Fruit fly (Drosophila melanogaster) whole organism, wandering third instar larva: ENCODE measurements around the gene Krn.

ENCODE experiments used
- Abd-B ChIP-seq: fragments of >200 bp; optimal IDR thresholded peaks from 2 replicates; lab custom pipeline; 2017; ENCODE audit warnings: missing biosample characterization, missing genetic modification characterization
- CG32264 ChIP-seq: fragments of 200-800 bp; sonication (Bioruptor generic); optimal IDR thresholded peaks from 2 replicates; lab custom pipeline; 2016; ENCODE audit warnings: missing biosample characterization, missing genetic modification characterization
- CG9705 ChIP-seq: fragments of 200-800 bp; sonication (Bioruptor generic); optimal IDR thresholded peaks from 2 replicates; lab custom pipeline; 2018; ENCODE audit warnings: missing biosample characterization, mild to moderate bottlenecking, missing genetic modification characterization
- CrebA ChIP-seq: fragments of 200-800 bp; sonication (Bioruptor generic); optimal IDR thresholded peaks from 2 replicates; lab custom pipeline; 2016; ENCODE audit warnings: missing biosample characterization, mild to moderate bottlenecking, missing genetic modification characterization, borderline replicate concordance
- Dfd ChIP-seq: fragments of >200 bp; optimal IDR thresholded peaks from 2 replicates; lab custom pipeline; 2017; ENCODE audit warnings: missing biosample characterization, missing genetic modification characterization
- Dif ChIP-seq: fragments of 200-275, 200-300 bp; sonication (Bioruptor generic); optimal IDR thresholded peaks from 2 replicates; lab custom pipeline; 2018; ENCODE audit warnings: missing biosample characterization, missing genetic modification characterization; ENCODE audit not compliant: partially characterized antibody
- HLH106 ChIP-seq: fragments of 200-800 bp; optimal IDR thresholded peaks from 3 replicates; lab custom pipeline; 2019; ENCODE audit warnings: missing biosample characterization, mild to moderate bottlenecking, missing genetic modification characterization, moderate library complexity
- Hnf4 ChIP-seq: fragments of 200-800 bp; sonication (Bioruptor generic); optimal IDR thresholded peaks from 2 replicates; lab custom pipeline; 2016; ENCODE audit warnings: missing biosample characterization, mild to moderate bottlenecking, missing genetic modification characterization
- Hr78 ChIP-seq: fragments of >200 bp; optimal IDR thresholded peaks from 2 replicates; lab custom pipeline; 2017; ENCODE audit warnings: missing biosample characterization, missing genetic modification characterization
- Hr83 ChIP-seq: fragments of 200-300 bp; sonication (Bioruptor generic); optimal IDR thresholded peaks from 2 replicates; lab custom pipeline; 2016; ENCODE audit warnings: missing biosample characterization, mild to moderate bottlenecking, missing genetic modification characterization, moderate library complexity; ENCODE audit not compliant: poor library complexity, severe bottlenecking
- Mio ChIP-seq: sonication (Bioruptor generic); optimal IDR thresholded peaks from 2 replicates; lab custom pipeline; 2016; ENCODE audit warnings: missing biosample characterization, missing genetic modification characterization
- Myc ChIP-seq: fragments of >200 bp; optimal IDR thresholded peaks from 2 replicates; lab custom pipeline; 2017
- N ChIP-seq: fragments of >200 bp; optimal IDR thresholded peaks from 2 replicates; lab custom pipeline; 2018; ENCODE audit warnings: missing biosample characterization, missing external identifiers, missing genetic modification characterization
- OdsH ChIP-seq: fragments of 200-800 bp; sonication (Bioruptor generic); optimal IDR thresholded peaks from 2 replicates; lab custom pipeline; 2016; ENCODE audit warnings: missing biosample characterization, mild to moderate bottlenecking, missing genetic modification characterization
- Rel ChIP-seq, 2 experiments: fragments of 200-800 bp; sonication (Bioruptor generic) in 1 of 2; optimal IDR thresholded peaks; 2 replicates in 1 of 2; 3 replicates in 1 of 2; lab custom pipeline; 2016 to 2019; ENCODE audit warnings: mild to moderate bottlenecking in 2 of 2, missing biosample characterization in 2 of 2, missing genetic modification characterization in 2 of 2, moderate library complexity in 1 of 2
- Sp1 ChIP-seq: fragments of 200-800 bp; sonication (Bioruptor generic); optimal IDR thresholded peaks from 3 replicates; lab custom pipeline; 2019; ENCODE audit warnings: missing biosample characterization, mild to moderate bottlenecking, missing genetic modification characterization, moderate library complexity
- Vsx2 ChIP-seq: fragments of 200-300, 225-300 bp; sonication (Bioruptor generic); optimal IDR thresholded peaks from 2 replicates; lab custom pipeline; 2018; ENCODE audit warnings: missing biosample characterization, missing genetic modification characterization; ENCODE audit not compliant: partially characterized antibody
- br ChIP-seq: fragments of 200-800 bp; sonication (Bioruptor generic); optimal IDR thresholded peaks from 2 replicates; lab custom pipeline; 2016; ENCODE audit warnings: missing biosample characterization, missing genetic modification characterization
- brk ChIP-seq: fragments of 200-800 bp; sonication (Bioruptor generic); optimal IDR thresholded peaks from 2 replicates; lab custom pipeline; 2016; ENCODE audit warnings: missing biosample characterization, mild to moderate bottlenecking, missing genetic modification characterization
- dl ChIP-seq, 2 experiments: fragments of 175-275, 200-275 bp in 1 of 2; fragments of 200-275 bp in 1 of 2; sonication (Bioruptor generic); optimal IDR thresholded peaks; lab custom pipeline; 2018; ENCODE audit warnings: mild to moderate bottlenecking in 2 of 2, missing biosample characterization in 2 of 2, missing genetic modification characterization in 2 of 2, moderate library complexity in 2 of 2; ENCODE audit not compliant: partially characterized antibody in 2 of 2, insufficient read depth in 1 of 2
- dmrt93B ChIP-seq: fragments of 200-800 bp; sonication (Bioruptor generic); optimal IDR thresholded peaks from 2 replicates; lab custom pipeline; 2018; ENCODE audit warnings: missing biosample characterization, mild to moderate bottlenecking, missing genetic modification characterization
- ey ChIP-seq: fragments of 200-800 bp; sonication (Bioruptor generic); optimal IDR thresholded peaks from 2 replicates; lab custom pipeline; 2016; ENCODE audit warnings: missing biosample characterization, missing genetic modification characterization
- foxo ChIP-seq, 2 experiments: fragments of 200-800 bp; sonication (Bioruptor generic); optimal IDR thresholded peaks; 2 replicates in 1 of 2; 3 replicates in 1 of 2; lab custom pipeline; 2016 to 2017; ENCODE audit warnings: missing biosample characterization in 2 of 2, missing genetic modification characterization in 2 of 2
- fru ChIP-seq: fragments of 200-800 bp; sonication (Bioruptor generic); optimal IDR thresholded peaks from 3 replicates; lab custom pipeline; 2016; ENCODE audit warnings: missing biosample characterization, mild to moderate bottlenecking, missing genetic modification characterization
- h ChIP-seq: fragments of 200-800 bp; sonication (Bioruptor generic); optimal IDR thresholded peaks from 3 replicates; lab custom pipeline; 2016; ENCODE audit warnings: missing biosample characterization, mild to moderate bottlenecking, missing genetic modification characterization
- lola ChIP-seq: fragments of >200 bp; optimal IDR thresholded peaks from 2 replicates; lab custom pipeline; 2017; ENCODE audit warnings: missing biosample characterization, missing genetic modification characterization
- pan ChIP-seq: fragments of >200 bp; optimal IDR thresholded peaks from 2 replicates; lab custom pipeline; 2017
- psq ChIP-seq: fragments of 200-800 bp; sonication (Bioruptor generic); optimal IDR thresholded peaks from 3 replicates; lab custom pipeline; 2017; ENCODE audit warnings: missing biosample characterization, mild to moderate bottlenecking, missing genetic modification characterization, moderate library complexity
- rgr ChIP-seq: fragments of 200-800 bp; sonication (Bioruptor generic); optimal IDR thresholded peaks from 3 replicates; lab custom pipeline; 2016; ENCODE audit warnings: missing biosample characterization, mild to moderate bottlenecking, missing genetic modification characterization
- sage ChIP-seq: fragments of 200-800 bp; sonication (Bioruptor generic); optimal IDR thresholded peaks from 2 replicates; lab custom pipeline; 2016; ENCODE audit warnings: missing biosample characterization, mild to moderate bottlenecking, missing genetic modification characterization
- sv ChIP-seq: fragments of 200-800 bp; sonication (Bioruptor generic); optimal IDR thresholded peaks from 3 replicates; lab custom pipeline; 2016; ENCODE audit warnings: missing biosample characterization, missing genetic modification characterization
- tai ChIP-seq: sonication (Bioruptor generic); optimal IDR thresholded peaks from 2 replicates; lab custom pipeline; 2016; ENCODE audit warnings: missing biosample characterization, missing genetic modification characterization
- usp ChIP-seq: fragments of >200 bp; optimal IDR thresholded peaks from 2 replicates; lab custom pipeline; 2017; ENCODE audit warnings: missing biosample characterization, missing genetic modification characterization
- woc ChIP-seq: sonication (Bioruptor generic); optimal IDR thresholded peaks from 2 replicates; lab custom pipeline; 2016; ENCODE audit warnings: missing biosample characterization, mild to moderate bottlenecking, missing genetic modification characterization

Krn gene

dm6 chr3L:17609068-17609382, 45.1 kb downstream of the Krn start:
- TF ChIP-seq sv (GFP tag; lab: Kevin White, UChicago) (no peak), Rel (GFP tag; optimal IDR thresholded peaks at IDR 0.05; lab: Kevin White, UChicago) (no peak), Rel (tag; optimal IDR thresholded peaks at IDR 0.05; lab: Kevin White, UChicago) (peak; percentile 79)

DNA sequence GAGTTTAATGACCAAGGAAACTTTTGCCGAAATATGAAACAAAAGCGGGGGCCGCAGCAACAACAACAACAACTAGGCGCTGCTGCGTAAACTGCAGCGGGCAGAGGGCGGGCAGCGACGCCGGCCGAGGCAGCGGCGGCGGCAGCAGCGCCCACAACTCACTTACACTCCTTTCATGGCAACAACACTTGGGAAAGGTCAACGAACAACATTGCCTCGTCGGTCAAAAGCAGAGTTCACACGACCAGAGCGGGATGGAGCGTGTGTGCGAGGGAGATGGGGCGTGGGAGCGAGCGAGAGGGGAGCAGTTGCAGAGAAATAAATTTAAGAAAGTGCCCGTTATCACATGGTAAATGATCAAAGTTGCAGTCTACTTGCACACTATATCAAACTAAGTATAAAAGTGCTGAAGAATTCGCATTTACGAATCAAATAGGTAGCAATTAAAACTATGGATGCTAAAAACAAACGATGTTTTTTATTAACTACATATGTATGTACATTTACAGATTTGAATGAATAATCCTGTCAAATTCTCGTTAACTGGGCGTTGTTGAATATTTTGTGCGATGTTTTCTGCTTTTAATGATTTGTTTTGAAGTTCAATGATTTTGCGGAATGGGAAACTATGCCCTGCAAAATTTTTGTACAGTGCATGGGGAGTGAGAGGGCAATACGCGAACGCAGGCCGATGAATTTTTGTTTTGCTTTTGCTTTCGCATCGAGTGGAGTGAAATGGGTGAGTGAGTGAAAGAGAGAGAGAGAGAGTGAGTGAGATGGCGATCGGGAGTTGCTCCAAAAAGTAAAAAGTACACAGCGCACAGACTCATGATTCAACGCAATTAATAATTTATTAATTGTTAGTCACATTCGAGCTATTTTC, 45.7 kb downstream of the Krn start:
- TF ChIP-seq rgr (GFP tag; lab: Kevin White, UChicago) = peak; percentile 37
- peak; percentile 63 for TF ChIP-seq HLH106 (tag; lab: Kevin White, UChicago)
- peak; percentile 62 for TF ChIP-seq ey
- peak; percentile 68 for TF ChIP-seq psq
- peak; percentile 63 for TF ChIP-seq dmrt93B (GFP tag; lab: Kevin White, UChicago)
- TF ChIP-seq fru (GFP tag; lab: Kevin White, UChicago) = peak; percentile 57
- peak; percentile 71 for TF ChIP-seq Sp1
- TF ChIP-seq CG32264 = peak; percentile 34
- TF ChIP-seq br = peak; percentile 52
- TF ChIP-seq tai = peak; percentile 12
- peak; percentile 68 for TF ChIP-seq woc (GFP tag; lab: Kevin White, UChicago)
- peak in 1 of 2 experiments; percentile 68 for TF ChIP-seq foxo (GFP tag; optimal IDR thresholded peaks at IDR 0.05; lab: Kevin White, UChicago)
- no peak for TF ChIP-seq pan
- peak; percentile 49 for TF ChIP-seq CG9705
- no peak for TF ChIP-seq Abd-B (GFP tag; lab: Kevin White, UChicago)
- no peak for TF ChIP-seq Dif
- peak; percentile 21 for TF ChIP-seq Hnf4
- TF ChIP-seq Vsx2 = no peak
- peak; percentile 60 for TF ChIP-seq h (GFP tag; lab: Kevin White, UChicago)
- TF ChIP-seq OdsH (GFP tag; lab: Kevin White, UChicago) = peak; percentile 76

DNA sequence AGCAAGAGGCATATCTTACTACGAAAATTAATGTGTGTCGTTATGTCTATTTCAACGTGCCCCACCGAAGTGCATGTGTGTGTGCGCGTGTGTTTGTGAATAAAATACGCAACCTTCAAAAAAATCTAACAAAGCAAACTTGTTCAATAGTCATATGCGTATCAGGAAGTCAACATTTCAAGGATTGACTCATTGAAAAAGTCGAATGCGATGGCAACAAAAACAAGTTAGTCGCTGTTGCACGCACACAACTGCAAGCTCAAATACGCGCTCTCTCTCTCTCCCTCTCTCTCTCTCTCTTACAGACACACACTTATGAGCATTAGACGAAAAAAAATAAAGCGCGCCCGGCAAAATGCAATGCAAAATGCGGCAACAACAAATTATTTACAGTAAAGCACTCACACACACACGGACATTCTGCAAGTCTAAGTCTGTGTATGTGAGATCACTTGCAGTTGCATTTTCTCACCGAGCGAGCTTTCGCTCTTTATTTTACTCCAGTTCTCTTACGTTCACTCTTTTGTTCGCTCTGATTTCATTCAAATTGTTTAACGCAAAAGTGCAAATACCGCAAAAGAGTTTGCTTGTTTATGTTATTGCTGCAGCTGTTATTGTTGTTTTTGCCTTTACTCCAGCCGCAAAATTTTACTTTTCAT, 47.3 kb downstream of the Krn start:
- no peak for TF ChIP-seq pan
- peak in 1 of 2 experiments; percentile 74 for TF ChIP-seq dl (GFP tag; optimal IDR thresholded peaks at IDR 0.05; lab: Kevin White, UChicago; ENCODE audit: insufficient read depth in 1 of 2, partially characterized antibody in 2 of 2)
- TF ChIP-seq dmrt93B (GFP tag; lab: Kevin White, UChicago) = no peak
- TF ChIP-seq ey = no peak
- TF ChIP-seq Myc (lab: Kevin White, UChicago) = no peak
- no peak for TF ChIP-seq Mio
- no peak for TF ChIP-seq sage (GFP tag; lab: Kevin White, UChicago)
- no peak for TF ChIP-seq rgr (GFP tag; lab: Kevin White, UChicago)
- no peak for TF ChIP-seq Hr78 (GFP tag; lab: Kevin White, UChicago)
- TF ChIP-seq usp = no peak
- peak; percentile 27 for TF ChIP-seq Vsx2
- no peak for TF ChIP-seq Dfd (GFP tag; lab: Kevin White, UChicago)
- no peak for TF ChIP-seq Abd-B (GFP tag; lab: Kevin White, UChicago)
- TF ChIP-seq brk = peak; percentile 36
- TF ChIP-seq Sp1 = peak; percentile 10
- peak; percentile 3 for TF ChIP-seq h (GFP tag; lab: Kevin White, UChicago)
- TF ChIP-seq CG32264 = no peak
- TF ChIP-seq CrebA (GFP tag; lab: Kevin White, UChicago) = no peak
- TF ChIP-seq Hnf4 = no peak
- no peak for TF ChIP-seq lola
- peak; percentile 51 for TF ChIP-seq Hr83 (GFP tag; lab: Kevin White, UChicago)
- peak in 1 of 2 experiments; percentile 2 for TF ChIP-seq foxo (GFP tag; optimal IDR thresholded peaks at IDR 0.05; lab: Kevin White, UChicago)
- TF ChIP-seq OdsH (GFP tag; lab: Kevin White, UChicago) = no peak
- no peak for TF ChIP-seq sv (GFP tag; lab: Kevin White, UChicago)
- peak; percentile 69 for TF ChIP-seq Dif
- no peak for TF ChIP-seq tai
- TF ChIP-seq psq = peak; percentile 16
- peak; percentile 68 for TF ChIP-seq N (GFP tag; lab: Kevin White, UChicago)
